Fruit fly (Drosophila melanogaster) whole organism, embryonic: ENCODE measurements around the gene Agpat3.

ENCODE experiments used
- Ada2b ChIP-seq: fragments of 200-800 bp; sonication (Bioruptor generic); IDR thresholded peaks from 2 replicates; pipeline ENCODE4 v1.3.6; 2022; ENCODE audit warnings: missing biosample characterization, missing genetic modification characterization
- CG12236 ChIP-seq: fragments of 200-800 bp; sonication (Bioruptor generic); optimal IDR thresholded peaks from 2 replicates; lab custom pipeline; 2016; ENCODE audit warnings: missing biosample characterization, missing genetic modification characterization
- D19B ChIP-seq: fragments of 200-800 bp; sonication (Bioruptor generic); optimal IDR thresholded peaks from 2 replicates; lab custom pipeline; 2017; ENCODE audit warnings: missing biosample characterization, mild to moderate bottlenecking, missing genetic modification characterization
- Dp ChIP-seq: fragments of 200-800 bp; sonication (Bioruptor generic); optimal IDR thresholded peaks from 2 replicates; lab custom pipeline; 2018; ENCODE audit warnings: missing biosample characterization, mild to moderate bottlenecking, missing genetic modification characterization, moderate library complexity
- Opbp ChIP-seq: fragments of 200-800 bp; sonication (Bioruptor generic); IDR thresholded peaks from 3 replicates; pipeline ENCODE4 v1.3.6; 2022; ENCODE audit warnings: missing biosample characterization, missing genetic modification characterization; ENCODE audit not compliant: partially characterized antibody
- Stat92E ChIP-seq, 3 experiments: fragments of >200 bp in 2 of 3; fragments of 200-800 bp in 1 of 3; sonication (Bioruptor generic) in 1 of 3; optimal IDR thresholded peaks; 2 replicates each; lab custom pipeline; 2017 to 2019; ENCODE audit warnings: missing biosample characterization in 3 of 3, missing genetic modification characterization in 3 of 3, mild to moderate bottlenecking in 1 of 3, moderate library complexity in 1 of 3
- emc ChIP-seq: fragments of 200-800 bp; sonication (Bioruptor generic); optimal IDR thresholded peaks from 2 replicates; lab custom pipeline; 2016; ENCODE audit warnings: missing biosample characterization, missing genetic modification characterization
- yki ChIP-seq: fragments of >200 bp; optimal IDR thresholded peaks from 3 replicates; lab custom pipeline; 2018

DNA sequence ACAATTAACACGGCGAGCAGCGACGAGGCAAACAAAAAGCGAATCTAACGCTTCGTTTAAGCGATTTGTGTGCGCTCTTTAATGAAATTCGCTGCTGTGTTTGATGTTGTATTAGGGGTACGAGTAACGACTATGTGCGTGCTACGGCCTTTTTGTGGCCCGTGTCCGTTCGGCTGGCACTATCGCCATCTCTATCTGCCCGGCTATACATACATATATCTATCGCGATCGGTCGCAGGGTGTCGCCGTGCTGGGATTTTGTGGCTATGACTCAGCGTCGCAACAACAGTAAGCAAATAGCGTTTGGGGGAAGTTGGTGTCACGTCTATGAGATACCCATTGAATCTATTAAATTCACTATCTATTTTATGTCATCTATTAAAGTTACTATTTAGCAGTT, 7.9 kb upstream of the Agpat3 start:
- TF ChIP-seq yki (lab: Kevin White, UChicago): no peak
- TF ChIP-seq Ada2b (GFP tag; lab: Robert Waterston, UW): no peak
- no peak for TF ChIP-seq emc
- TF ChIP-seq Opbp (GFP tag; lab: Robert Waterston, UW): no peak
- TF ChIP-seq Stat92E (GFP tag; optimal IDR thresholded peaks at IDR 0.05; lab: Kevin White, UChicago): no peak
- TF ChIP-seq CG12236 (GFP tag; lab: Kevin White, UChicago): no peak
- no peak for TF ChIP-seq Dp (GFP tag; lab: Kevin White, UChicago)
- no peak for TF ChIP-seq D19B (GFP tag; lab: Kevin White, UChicago)
